Worm (Caenorhabditis elegans): ENCODE data around the gene sre-56.

Gene sre-56

ce11 chrII:12284045-12284444 is 40.2 kb upstream of the sre-56 start:
- TF ChIP-seq fkh-6 (tag; optimal IDR thresholded peaks at IDR 0.05) (no peak), zip-5 (tag; optimal IDR thresholded peaks at IDR 0.05) (no peak), sox-2 (GFP tag; IDR thresholded peaks at IDR 0.05) (no peak), nhr-232 (tag; optimal IDR thresholded peaks at IDR 0.05) (no peak), ceh-31 (tag; optimal IDR thresholded peaks at IDR 0.05) (no peak), ceh-45 (GFP tag; IDR thresholded peaks at IDR 0.05) (no peak), ceh-14 (tag; optimal IDR thresholded peaks at IDR 0.05) (no peak), nhr-11 (tag; optimal IDR thresholded peaks at IDR 0.05) (no peak), syd-9 (tag; optimal IDR thresholded peaks at IDR 0.05) (no peak), rnt-1 (tag; optimal IDR thresholded peaks at IDR 0.05) (no peak), ama-1 (optimal IDR thresholded peaks at IDR 0.05) (no peak)

- TF ChIP-seq pha-4 (tag; optimal IDR thresholded peaks at IDR 0.05) (no peak), ceh-18 (tag; optimal IDR thresholded peaks at IDR 0.05) (no peak), mec-3 (tag; optimal IDR thresholded peaks at IDR 0.05; ENCODE audit: borderline replicate concordance) (no peak), K09A11.1 (tag; optimal IDR thresholded peaks at IDR 0.05; ENCODE audit: insufficient read depth) (no peak), odd-2 (tag; optimal IDR thresholded peaks at IDR 0.05) (no peak), pat-9 (tag; optimal IDR thresholded peaks at IDR 0.05) (no peak), npax-4 (tag; optimal IDR thresholded peaks at IDR 0.05) (no peak), ttx-3 (tag; optimal IDR thresholded peaks at IDR 0.05) (no peak), sox-4 (tag; optimal IDR thresholded peaks at IDR 0.05) (no peak), ets-4 (tag; optimal IDR thresholded peaks at IDR 0.05) (no peak), hlh-30 (tag; optimal IDR thresholded peaks at IDR 0.05; ENCODE audit: insufficient read depth) (no peak), fkh-10 (GFP tag; optimal IDR thresholded peaks at IDR 0.05) (no peak), ceh-14 (tag; optimal IDR thresholded peaks at IDR 0.05) (no peak), nhr-232 (tag; optimal IDR thresholded peaks at IDR 0.05) (no peak), ceh-19 (GFP tag; optimal IDR thresholded peaks at IDR 0.05) (no peak)
Observed at ce11 chrII:12289085-12289484, 35.2 kb upstream of the sre-56 start, which contains the start of gene Y57A10A.31. Y57A10A.31 (plus strand) TSS chrII:12289385.

DNA sequence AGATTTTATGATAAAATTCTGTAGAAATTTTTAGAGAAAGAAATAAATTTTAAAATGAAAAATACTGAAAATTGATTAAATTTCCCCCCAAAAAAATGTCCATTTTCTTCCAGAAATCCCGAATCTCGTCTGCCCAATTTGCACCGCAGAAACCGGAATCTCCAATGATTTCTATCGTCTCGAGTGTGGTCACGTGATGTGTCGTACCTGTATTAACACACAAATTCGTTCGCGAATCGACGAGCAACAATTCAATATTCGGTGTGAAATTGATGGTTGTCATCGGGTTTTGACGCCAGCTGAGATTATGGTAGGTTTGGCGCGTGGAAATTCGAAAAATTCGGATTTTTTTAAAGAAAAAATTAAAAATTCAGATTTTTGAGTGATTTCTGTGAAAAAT is 27.7 kb upstream of the sre-56 start:
- TF ChIP-seq pha-4 (tag; optimal IDR thresholded peaks at IDR 0.05) = no peak
- TF ChIP-seq hlh-30 (tag; optimal IDR thresholded peaks at IDR 0.05; ENCODE audit: insufficient read depth) = peak; percentile 60

ce11 chrII:12300680-12301079 is 23.6 kb upstream of the sre-56 start:
- peak; percentile 3 for TF ChIP-seq ceh-48 (tag; optimal IDR thresholded peaks at IDR 0.05)
- TF ChIP-seq pha-2 (tag; optimal IDR thresholded peaks at IDR 0.05) = no peak

- TF ChIP-seq lim-6 (tag; optimal IDR thresholded peaks at IDR 0.05) = no peak
- TF ChIP-seq ceh-48 (tag; optimal IDR thresholded peaks at IDR 0.05) = peak; percentile 68
- no peak for TF ChIP-seq K09A11.1 (tag; optimal IDR thresholded peaks at IDR 0.05; ENCODE audit: insufficient read depth)
Observed at ce11 chrII:12301233-12301632, 23.0 kb upstream of the sre-56 start.

ce11 chrII:12302354-12302753 is 21.9 kb upstream of the sre-56 start, which contains the start of gene C50E10.1:
C50E10.1 (minus strand) TSS chrII:12302454.
- no peak for TF ChIP-seq ztf-16 (tag; optimal IDR thresholded peaks at IDR 0.05)
- no peak for TF ChIP-seq fkh-6 (tag; optimal IDR thresholded peaks at IDR 0.05)
- no peak for TF ChIP-seq ceh-6 (GFP tag; optimal IDR thresholded peaks at IDR 0.05)
- no peak for TF ChIP-seq rnt-1 (tag; optimal IDR thresholded peaks at IDR 0.05)
- no peak for TF ChIP-seq syd-9 (tag; optimal IDR thresholded peaks at IDR 0.05)
- no peak for TF ChIP-seq hlh-6 (tag; optimal IDR thresholded peaks at IDR 0.05)
- no peak for TF ChIP-seq hlh-30 (tag; optimal IDR thresholded peaks at IDR 0.05; ENCODE audit: insufficient read depth)

DNA sequence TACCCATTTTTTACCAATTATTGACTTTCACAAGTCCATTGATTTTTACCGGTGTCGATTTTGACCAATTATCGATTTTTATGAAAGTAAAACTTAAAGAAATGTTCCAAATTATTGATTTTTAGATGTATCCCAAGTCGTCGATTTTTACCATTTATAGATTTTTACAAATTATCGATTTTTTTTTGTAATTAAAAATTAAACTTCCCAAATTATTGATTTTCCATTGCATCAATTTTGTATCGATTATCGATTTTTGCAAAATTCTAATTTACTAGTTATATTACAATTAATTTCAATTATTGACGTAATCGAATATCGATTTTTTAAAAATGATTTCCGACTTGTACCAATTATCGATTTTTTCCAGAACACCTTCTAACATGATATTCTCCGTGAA is 21.1 kb upstream of the sre-56 start, which contains the start of gene sre-50:
Gene sre-50, plus strand, starts transcription at position 384 of the 400 bp plus-strand sequence.
- TF ChIP-seq ceh-48 (tag; optimal IDR thresholded peaks at IDR 0.05) (peak; percentile 16), odd-2 (tag; optimal IDR thresholded peaks at IDR 0.05) (no peak)

Data from whole organism, late embryonic.